Worm (Caenorhabditis elegans): ENCODE measurements around the gene sri-18.

Gene sri-18

ce11 chrV:10273837-10274236 lies 13.5 kb upstream of the sri-18 start (continued):
- TF ChIP-seq Y105C5A.15 (GFP tag; IDR thresholded peaks at IDR 0.05) (no peak), nhr-25 (tag; optimal IDR thresholded peaks at IDR 0.05; ENCODE audit: borderline replicate concordance, insufficient read depth) (no peak), F26F4.8 (GFP tag; conservative IDR thresholded peaks at IDR 0.05) (no peak), ceh-44 (GFP tag; IDR thresholded peaks at IDR 0.05) (no peak), set-16 (GFP tag; IDR thresholded peaks at IDR 0.05) (peak; percentile 7; the same call in 1 of the 2 replicates), lin-38 (GFP tag; IDR thresholded peaks at IDR 0.05) (no peak), daf-12 (tag; optimal IDR thresholded peaks at IDR 0.05) (no peak), nhr-102 (tag; optimal IDR thresholded peaks at IDR 0.05) (no peak), unc-62 (GFP tag; optimal IDR thresholded peaks at IDR 0.05 in 1 of 2) (peak in 1 of 2 experiments; percentile 99), unc-62 (tag; optimal IDR thresholded peaks at IDR 0.05) (no peak), gei-8 (GFP tag; optimal IDR thresholded peaks at IDR 0.05) (no peak), dmd-8 (GFP tag; IDR thresholded peaks at IDR 0.05) (no peak), lsy-2 (tag; optimal IDR thresholded peaks at IDR 0.05) (peak; percentile 44 to 50), F37D6.2 (tag; optimal IDR thresholded peaks at IDR 0.05) (peak; percentile 64), rbr-2 (tag; optimal IDR thresholded peaks at IDR 0.05) (peak; percentile 49), nhr-28 (tag; optimal IDR thresholded peaks at IDR 0.05) (no peak), aly-2 (tag; optimal IDR thresholded peaks at IDR 0.05) (no peak), unc-39 (tag; optimal IDR thresholded peaks at IDR 0.05) (no peak), dmd-9 (GFP tag; IDR thresholded peaks at IDR 0.05) (no peak), unc-130 (GFP tag; optimal IDR thresholded peaks at IDR 0.05) (no peak), pqm-1 (tag; optimal IDR thresholded peaks at IDR 0.05) (no peak), jun-1 (tag; optimal IDR thresholded peaks at IDR 0.05) (no peak), skn-1 (tag; optimal IDR thresholded peaks at IDR 0.05) (no peak), F10B5.3 (tag; optimal IDR thresholded peaks at IDR 0.05) (no peak), lim-7 (GFP tag; IDR thresholded peaks at IDR 0.05) (no peak), madf-9 (GFP tag; conservative IDR thresholded peaks at IDR 0.05) (no peak), saeg-2 (GFP tag; IDR thresholded peaks at IDR 0.05) (no peak), hmg-1.1 (GFP tag; IDR thresholded peaks at IDR 0.05) (peak; percentile 76; the same call in 1 of the 2 replicates), nhr-41 (GFP tag; IDR thresholded peaks at IDR 0.05) (no peak), aha-1 (tag) (peak; percentile 69), lin-15B (tag; optimal IDR thresholded peaks at IDR 0.05) (no peak), mep-1 (tag; optimal IDR thresholded peaks at IDR 0.05) (peak; percentile 45), fkh-10 (GFP tag; optimal IDR thresholded peaks at IDR 0.05) (peak; percentile 94), spr-1 (tag; optimal IDR thresholded peaks at IDR 0.05) (no peak), hlh-30 (tag; optimal IDR thresholded peaks at IDR 0.05; ENCODE audit: insufficient read depth) (peak; percentile 24), snpc-4 (tag; optimal IDR thresholded peaks at IDR 0.05) (no peak), ceh-82 (tag; optimal IDR thresholded peaks at IDR 0.05) (no peak), ama-1 (optimal IDR thresholded peaks at IDR 0.05) (no peak), R02D3.7 (tag; optimal IDR thresholded peaks at IDR 0.05) (no peak), egl-43 (GFP tag; IDR thresholded peaks at IDR 0.05) (no peak), ztf-7 (tag; optimal IDR thresholded peaks at IDR 0.05) (no peak), F49E8.2 (tag; optimal IDR thresholded peaks at IDR 0.05; ENCODE audit: borderline replicate concordance) (no peak)

- TF ChIP-seq fkh-10 (GFP tag; optimal IDR thresholded peaks at IDR 0.05): no peak
- no peak for TF ChIP-seq ces-1 (GFP tag; optimal IDR thresholded peaks at IDR 0.05)
- TF ChIP-seq ceh-82 (tag; optimal IDR thresholded peaks at IDR 0.05): no peak
- TF ChIP-seq arid-1 (GFP tag; conservative IDR thresholded peaks at IDR 0.05): no peak
- no peak for TF ChIP-seq Y105C5A.15 (GFP tag; IDR thresholded peaks at IDR 0.05)
These were observed 9.9 kb upstream of the sri-18 start, which contains the start of gene ric-4 for ce11 chrV:10270214-10270613. Gene ric-4, minus strand, starts transcription at chrV:10270314.

All from whole organism, L4 larva.